Fruit fly (Drosophila melanogaster) whole organism, embryonic: ENCODE measurements around the gene pix.

Experiments
- Abd-B ChIP-seq: fragments of 200-800 bp; sonication (Bioruptor generic); optimal IDR thresholded peaks from 2 replicates; lab custom pipeline; 2018; ENCODE audit warnings: missing biosample characterization, mild to moderate bottlenecking, missing genetic modification characterization, moderate library complexity
- CG10366 ChIP-seq: fragments of 200-800 bp; sonication (Bioruptor generic); IDR thresholded peaks from 2 replicates; pipeline ENCODE4 v1.3.6; 2022; ENCODE audit warnings: missing biosample characterization, missing genetic modification characterization
- CG11560 ChIP-seq: fragments of 200-800 bp; sonication (Bioruptor generic); IDR thresholded peaks from 3 replicates; pipeline ENCODE4 v1.3.6; 2022; ENCODE audit warnings: missing biosample characterization, missing genetic modification characterization
- CG12744 ChIP-seq: fragments of 200-800 bp; sonication (Bioruptor generic); optimal IDR thresholded peaks from 2 replicates; lab custom pipeline; 2016; ENCODE audit warnings: missing biosample characterization, missing genetic modification characterization
- CG14965 ChIP-seq: fragments of 200-800 bp; sonication (Bioruptor generic); optimal IDR thresholded peaks from 2 replicates; lab custom pipeline; 2016; ENCODE audit warnings: missing biosample characterization, missing genetic modification characterization, borderline replicate concordance
- CG1647 ChIP-seq: fragments of 200-800 bp; sonication (Bioruptor generic); optimal IDR thresholded peaks from 3 replicates; lab custom pipeline; 2016; ENCODE audit warnings: missing biosample characterization, missing genetic modification characterization
- CG17829 ChIP-seq: fragments of 200-800 bp; optimal IDR thresholded peaks from 2 replicates; lab custom pipeline; 2019; ENCODE audit warnings: missing biosample characterization, mild to moderate bottlenecking, missing genetic modification characterization, moderate library complexity
- CG18764 ChIP-seq: fragments of 200-800 bp; sonication (Bioruptor generic); optimal IDR thresholded peaks from 3 replicates; lab custom pipeline; 2016; ENCODE audit warnings: missing biosample characterization, missing genetic modification characterization
- CG31365 ChIP-seq: fragments of 200-800 bp; sonication (Bioruptor generic); optimal IDR thresholded peaks from 2 replicates; lab custom pipeline; 2018; ENCODE audit warnings: missing biosample characterization, mild to moderate bottlenecking, missing genetic modification characterization
- CG34376 ChIP-seq: fragments of 200-800 bp; sonication (Bioruptor generic); optimal IDR thresholded peaks from 2 replicates; lab custom pipeline; 2018; ENCODE audit warnings: missing biosample characterization, mild to moderate bottlenecking, missing genetic modification characterization
- CG3995 ChIP-seq: fragments of 200-800 bp; sonication (Bioruptor generic); optimal IDR thresholded peaks from 3 replicates; lab custom pipeline; 2016; ENCODE audit warnings: missing biosample characterization, missing genetic modification characterization
- CG4854 ChIP-seq: fragments of 200-800 bp; sonication (Bioruptor generic); optimal IDR thresholded peaks from 2 replicates; lab custom pipeline; 2016; ENCODE audit warnings: missing biosample characterization, missing genetic modification characterization, inconsistent platforms
- Chrac-16 ChIP-seq: fragments of 200-800 bp; sonication (Bioruptor generic); optimal IDR thresholded peaks from 3 replicates; lab custom pipeline; 2016; ENCODE audit warnings: missing biosample characterization, missing genetic modification characterization
- CkIIα-i1 ChIP-seq: fragments of 200-800 bp; sonication (Bioruptor generic); IDR thresholded peaks from 2 replicates; pipeline ENCODE4 v1.3.6; 2022; ENCODE audit warnings: missing biosample characterization, missing genetic modification characterization
- Dip2 ChIP-seq: fragments of 200-800 bp; sonication (Bioruptor generic); IDR thresholded peaks from 2 replicates; pipeline ENCODE4 v1.3.6; 2022; ENCODE audit warnings: missing biosample characterization, missing genetic modification characterization
- Dp ChIP-seq: fragments of 200-800 bp; sonication (Bioruptor generic); optimal IDR thresholded peaks from 2 replicates; lab custom pipeline; 2018; ENCODE audit warnings: missing biosample characterization, mild to moderate bottlenecking, missing genetic modification characterization, moderate library complexity
- Ets97D ChIP-seq: fragments of 200-800 bp; sonication (Bioruptor generic); optimal IDR thresholded peaks from 3 replicates; lab custom pipeline; 2016; ENCODE audit warnings: missing biosample characterization, missing genetic modification characterization
- HLH54F ChIP-seq: fragments of 200-800 bp; sonication (Bioruptor generic); optimal IDR thresholded peaks from 3 replicates; lab custom pipeline; 2016; ENCODE audit warnings: missing biosample characterization, missing genetic modification characterization
- HmgZ ChIP-seq: fragments of 200-800 bp; sonication (Bioruptor generic); optimal IDR thresholded peaks from 2 replicates; lab custom pipeline; 2018; ENCODE audit warnings: missing biosample characterization, mild to moderate bottlenecking, missing genetic modification characterization
- Hr78 ChIP-seq, 2 experiments: fragments of 200-800 bp in 1 of 2; fragments of >200 bp in 1 of 2; sonication (Bioruptor generic) in 1 of 2; optimal IDR thresholded peaks; 2 replicates each; lab custom pipeline; 2017 to 2019; ENCODE audit warnings: missing biosample characterization in 2 of 2, missing genetic modification characterization in 2 of 2, mild to moderate bottlenecking in 1 of 2, moderate library complexity in 1 of 2
- Myb ChIP-seq: fragments of 200-800 bp; sonication (Bioruptor generic); optimal IDR thresholded peaks from 2 replicates; lab custom pipeline; 2016; ENCODE audit warnings: missing biosample characterization, missing genetic modification characterization
- Nf-YB ChIP-seq: fragments of 200-800 bp; sonication (Bioruptor generic); optimal IDR thresholded peaks from 3 replicates; lab custom pipeline; 2019; ENCODE audit warnings: missing biosample characterization, mild to moderate bottlenecking, missing genetic modification characterization, moderate library complexity
- NfI ChIP-seq: fragments of 200-800 bp; sonication (Bioruptor generic); optimal IDR thresholded peaks from 3 replicates; lab custom pipeline; 2018; ENCODE audit warnings: missing biosample characterization, mild to moderate bottlenecking, missing genetic modification characterization, moderate library complexity
- Poxn ChIP-seq: fragments of 200-800 bp; sonication (Bioruptor generic); IDR thresholded peaks from 2 replicates; pipeline ENCODE4 v1.3.6; 2022; ENCODE audit warnings: missing biosample characterization, missing genetic modification characterization
- Vsx1 ChIP-seq: fragments of 200-800 bp; sonication (Bioruptor generic); optimal IDR thresholded peaks from 2 replicates; lab custom pipeline; 2017; ENCODE audit warnings: missing biosample characterization, mild to moderate bottlenecking, missing genetic modification characterization, missing genetic modification reagents
- ab ChIP-seq: fragments of 200-800 bp; sonication (Bioruptor generic); optimal IDR thresholded peaks from 2 replicates; lab custom pipeline; 2016; ENCODE audit warnings: missing biosample characterization, missing genetic modification characterization
- aop ChIP-seq: fragments of 200-800 bp; sonication (Bioruptor generic); IDR thresholded peaks from 2 replicates; pipeline ENCODE4 v1.3.6; 2022; ENCODE audit warnings: missing biosample characterization, missing genetic modification characterization
- ash1 ChIP-seq: fragments of 200-800 bp; sonication (Bioruptor generic); optimal IDR thresholded peaks from 2 replicates; lab custom pipeline; 2018; ENCODE audit warnings: missing biosample characterization, mild to moderate bottlenecking, missing genetic modification characterization
- az2 ChIP-seq: fragments of 200-800 bp; sonication (Bioruptor generic); optimal IDR thresholded peaks from 3 replicates; lab custom pipeline; 2016; ENCODE audit warnings: missing biosample characterization, missing genetic modification characterization
- bbx ChIP-seq: fragments of 200-800 bp; sonication (Bioruptor generic); IDR thresholded peaks from 2 replicates; pipeline ENCODE4 v1.3.6; 2022; ENCODE audit warnings: missing biosample characterization, missing genetic modification characterization; ENCODE audit not compliant: partially characterized antibody
- chif ChIP-seq, 2 experiments: fragments of 200-800 bp; sonication (Bioruptor generic); optimal IDR thresholded peaks; 3 replicates each; lab custom pipeline; 2016; ENCODE audit warnings: missing biosample characterization in 2 of 2, missing genetic modification characterization in 2 of 2
- gsb ChIP-seq: fragments of 200-800 bp; sonication (Bioruptor generic); IDR thresholded peaks from 2 replicates; pipeline ENCODE4 v1.3.6; 2022; ENCODE audit warnings: missing biosample characterization, missing genetic modification characterization
- jigr1 ChIP-seq: fragments of 200-800 bp; sonication (Bioruptor generic); IDR thresholded peaks from 3 replicates; pipeline ENCODE4 v1.3.6; 2022; ENCODE audit warnings: missing biosample characterization, missing genetic modification characterization
- klu ChIP-seq: fragments of 200-800 bp; sonication (Bioruptor generic); IDR thresholded peaks from 2 replicates; pipeline ENCODE4 v1.3.6; 2022; ENCODE audit warnings: missing biosample characterization, missing genetic modification characterization
- maf-S ChIP-seq: fragments of 200-800 bp; sonication (Bioruptor generic); optimal IDR thresholded peaks from 2 replicates; lab custom pipeline; 2016; ENCODE audit warnings: missing biosample characterization, missing genetic modification characterization
- pan ChIP-seq, 4 experiments: fragments of >200 bp in 3 of 4; fragments of 200-800 bp in 1 of 4; sonication (Bioruptor generic) in 1 of 4; optimal IDR thresholded peaks in 3 of 4; IDR thresholded peaks in 1 of 4; 2 replicates each; pipeline versions ENCODE4 v1.3.6 to Lab custom; 2017 to 2022; ENCODE audit warnings: missing biosample characterization in 2 of 4, missing genetic modification characterization in 2 of 4, mixed read lengths in 1 of 4
- pb ChIP-seq: fragments of 200-800 bp; sonication (Bioruptor generic); optimal IDR thresholded peaks from 3 replicates; lab custom pipeline; 2016; ENCODE audit warnings: missing biosample characterization, missing genetic modification characterization
- pnt ChIP-seq: fragments of 200-800 bp; sonication (Bioruptor generic); optimal IDR thresholded peaks from 3 replicates; lab custom pipeline; 2016; ENCODE audit warnings: missing biosample characterization, missing genetic modification characterization
- prd ChIP-seq, 3 experiments: fragments of >200 bp in 2 of 3; fragments of 200-800 bp in 1 of 3; sonication (Bioruptor generic) in 1 of 3; optimal IDR thresholded peaks in 2 of 3; IDR thresholded peaks in 1 of 3; 2 replicates in 2 of 3; 3 replicates in 1 of 3; pipeline versions ENCODE4 v1.3.6 to Lab custom; 2017 to 2022; ENCODE audit warnings: missing biosample characterization in 1 of 3, missing genetic modification characterization in 1 of 3
- psq ChIP-seq: fragments of 200-800 bp; sonication (Bioruptor generic); optimal IDR thresholded peaks from 2 replicates; lab custom pipeline; 2017; ENCODE audit warnings: missing biosample characterization, missing genetic modification characterization
- seq ChIP-seq: fragments of 200-800 bp; sonication (Bioruptor generic); IDR thresholded peaks from 2 replicates; pipeline ENCODE4 v1.3.6; 2022; ENCODE audit warnings: missing biosample characterization, missing genetic modification characterization
- sim ChIP-seq: fragments of 200-800 bp; sonication (Bioruptor generic); IDR thresholded peaks from 2 replicates; pipeline ENCODE4 v1.3.6; 2022; ENCODE audit warnings: missing biosample characterization, missing genetic modification characterization
- ssp ChIP-seq: fragments of 200-800 bp; sonication (Bioruptor generic); IDR thresholded peaks from 2 replicates; pipeline ENCODE4 v1.3.6; 2022; ENCODE audit warnings: missing biosample characterization, missing genetic modification characterization
- tio ChIP-seq: fragments of 200-800 bp; sonication (Bioruptor generic); optimal IDR thresholded peaks from 2 replicates; lab custom pipeline; 2017; ENCODE audit warnings: missing biosample characterization, missing genetic modification characterization, inconsistent platforms
- tup ChIP-seq: fragments of 200-800 bp; sonication (Bioruptor generic); optimal IDR thresholded peaks from 2 replicates; lab custom pipeline; 2016; ENCODE audit warnings: missing biosample characterization, mild to moderate bottlenecking, missing genetic modification characterization, moderate library complexity
- zen ChIP-seq: fragments of 200-800 bp; sonication (Bioruptor generic); optimal IDR thresholded peaks from 3 replicates; lab custom pipeline; 2018; ENCODE audit warnings: missing biosample characterization, mild to moderate bottlenecking, missing genetic modification characterization, moderate library complexity
- zen2 ChIP-seq: fragments of 200-800 bp; sonication (Bioruptor generic); IDR thresholded peaks from 3 replicates; pipeline ENCODE4 v1.3.6; 2022; ENCODE audit warnings: missing biosample characterization, missing genetic modification characterization; ENCODE audit not compliant: partially characterized antibody

pix gene

DNA sequence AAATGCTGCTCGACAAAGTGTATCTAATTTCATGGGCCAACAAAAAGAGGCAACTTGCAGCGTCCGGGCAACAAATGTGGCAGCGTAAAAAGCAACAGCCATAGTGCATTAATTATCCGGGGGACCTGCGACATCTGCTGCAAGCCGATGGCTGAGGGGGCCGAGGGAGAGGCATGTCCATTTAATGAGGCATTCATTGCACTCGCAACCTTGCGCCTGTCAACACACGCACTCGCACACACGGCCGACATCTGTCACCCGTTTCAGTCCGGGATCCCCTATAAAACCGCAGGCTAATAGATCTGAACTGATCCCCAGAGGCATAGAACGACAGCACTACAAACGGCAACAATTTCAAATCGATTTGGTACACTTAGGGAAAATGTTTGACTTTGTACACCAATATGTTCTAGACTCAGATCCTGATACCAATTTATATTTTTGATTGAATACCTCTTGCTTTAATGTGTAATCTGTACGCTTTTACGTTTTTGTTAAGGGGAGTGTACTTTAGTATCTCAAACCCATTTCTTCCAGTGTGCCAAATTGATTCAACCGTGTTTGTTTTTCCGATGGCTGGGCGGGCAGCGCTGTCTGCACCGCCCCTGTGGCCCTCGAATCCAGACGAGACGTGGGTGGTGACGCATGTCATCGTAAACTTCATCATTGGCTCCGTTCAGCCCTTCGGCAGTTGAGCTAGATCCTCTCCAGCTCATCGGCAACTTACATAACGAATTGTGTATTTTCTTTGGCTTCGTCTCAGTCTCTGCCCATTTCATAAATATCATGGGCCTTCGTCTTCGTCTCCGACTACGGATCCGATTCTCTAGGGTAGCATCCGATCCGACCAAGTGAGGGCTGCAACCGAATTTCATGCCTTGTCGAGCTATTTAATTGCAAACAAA, 37.2 kb upstream of the pix start (continued):
- TF ChIP-seq tio (GFP tag; lab: Kevin White, UChicago) (no peak), CG14965 (GFP tag; lab: Kevin White, UChicago) (peak; percentile 24), chif (GFP tag; optimal IDR thresholded peaks at IDR 0.05; lab: Kevin White, UChicago) (peak; percentile 72 to 84), CG10366 (GFP tag; lab: Robert Waterston, UW) (peak; percentile 67), CG3995 (GFP tag; lab: Kevin White, UChicago) (no peak), NfI (GFP tag; lab: Kevin White, UChicago) (no peak), gsb (GFP tag; lab: Robert Waterston, UW) (no peak), sim (GFP tag; lab: Robert Waterston, UW) (peak; percentile 91), CkIIα-i1 (GFP tag; lab: Robert Waterston, UW) (no peak), CG18764 (peak; percentile 65), Dip2 (GFP tag; lab: Robert Waterston, UW) (no peak), zen2 (GFP tag; lab: Robert Waterston, UW) (no peak), CG1647 (peak; percentile 21), Myb (peak; percentile 46), az2 (GFP tag; lab: Kevin White, UChicago) (peak; percentile 72), Abd-B (GFP tag; lab: Kevin White, UChicago) (peak; percentile 86), Chrac-16 (GFP tag; lab: Kevin White, UChicago) (peak; percentile 74), ash1 (GFP tag; lab: Kevin White, UChicago) (no peak), zen (peak; percentile 46), ssp (GFP tag; lab: Robert Waterston, UW) (peak; percentile 74), Hr78 (GFP tag; optimal IDR thresholded peaks at IDR 0.05; lab: Kevin White, UChicago) (peak in 1 of 2 experiments; percentile 53), CG17829 (tag; lab: Kevin White, UChicago) (peak; percentile 84), maf-S (GFP tag; lab: Kevin White, UChicago) (peak; percentile 38), tup (GFP tag; lab: Kevin White, UChicago) (no peak), pan (optimal IDR thresholded peaks at IDR 0.05; lab: Kevin White, UChicago) (no peak), pan (GFP tag; optimal IDR thresholded peaks at IDR 0.05 in 1 of 2, IDR thresholded peaks at IDR 0.05 in 1 of 2) (peak in 1 of 2 experiments; percentile 70), pb (GFP tag; lab: Kevin White, UChicago) (peak; percentile 72), psq (no peak), bbx (GFP tag; lab: Robert Waterston, UW) (no peak), CG34376 (GFP tag; lab: Kevin White, UChicago) (no peak), Nf-YB (GFP tag; lab: Kevin White, UChicago) (peak; percentile 39), jigr1 (GFP tag; lab: Robert Waterston, UW) (peak; percentile 59; the same call in 1 of the 3 replicates), HmgZ (peak; percentile 17), CG11560 (no peak; the same call in 1 of the 3 replicates), Ets97D (no peak), aop (GFP tag; lab: Robert Waterston, UW) (no peak), seq (GFP tag; lab: Robert Waterston, UW) (0 out of 2 replicates have a peak, but pooled peaks have one; percentile 17), Dp (GFP tag; lab: Kevin White, UChicago) (no peak), ab (peak; percentile 16), HLH54F (GFP tag; lab: Kevin White, UChicago) (peak; percentile 33), klu (peak; percentile 55; the same call in 1 of the 2 replicates), Vsx1 (GFP tag; lab: Kevin White, UChicago) (peak; percentile 12), pnt (peak; percentile 80), CG12744 (peak; percentile 12), prd (optimal IDR thresholded peaks at IDR 0.05; lab: Kevin White, UChicago) (no peak), prd (GFP tag; IDR thresholded peaks at IDR 0.05; lab: Robert Waterston, UW) (peak; percentile 90), Poxn (GFP tag; lab: Robert Waterston, UW) (no peak), CG31365 (tag; lab: Kevin White, UChicago) (no peak), CG4854 (no peak)
